Fruit fly (Drosophila melanogaster): ENCODE data around the gene CG7720.

Gene CG7720

DNA sequence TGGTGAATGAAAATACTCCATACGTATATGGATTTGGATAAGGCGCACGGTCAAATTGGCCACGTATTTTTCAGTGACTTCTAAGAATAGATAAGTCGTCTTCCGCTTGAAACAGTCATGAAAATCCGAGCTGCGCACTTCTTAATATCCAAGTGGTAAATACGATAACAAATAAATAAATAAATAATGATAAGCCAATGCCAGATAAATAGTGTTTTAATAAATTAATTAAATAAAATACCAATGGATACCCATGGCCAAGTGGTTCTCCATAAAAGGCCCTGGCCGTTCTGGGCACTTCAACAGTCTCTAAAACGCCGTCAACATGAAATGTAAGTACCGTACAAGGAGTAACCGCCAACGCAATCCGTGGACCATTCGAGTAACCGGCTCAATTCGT, 62.6 kb downstream of the CG7720 start, which contains the start of gene CG14302:
Gene CG14302, plus strand, starts transcription at position 301 of the 400 bp plus-strand sequence.
- no peak for TF ChIP-seq sage (GFP tag; optimal IDR thresholded peaks at IDR 0.05)
- no peak for TF ChIP-seq Vsx2 (GFP tag; optimal IDR thresholded peaks at IDR 0.05; ENCODE audit: partially characterized antibody)
- TF ChIP-seq dmrt93B (GFP tag; optimal IDR thresholded peaks at IDR 0.05) = no peak
- TF ChIP-seq jim (GFP tag; optimal IDR thresholded peaks at IDR 0.05) = no peak
- TF ChIP-seq pan (optimal IDR thresholded peaks at IDR 0.05) = no peak
- TF ChIP-seq Myc (optimal IDR thresholded peaks at IDR 0.05) = no peak
- TF ChIP-seq fru (GFP tag; optimal IDR thresholded peaks at IDR 0.05) = no peak
- TF ChIP-seq rgr (GFP tag; optimal IDR thresholded peaks at IDR 0.05) = no peak
- no peak for TF ChIP-seq CG32264 (GFP tag; optimal IDR thresholded peaks at IDR 0.05)
- TF ChIP-seq tai (GFP tag; optimal IDR thresholded peaks at IDR 0.05) = no peak
- no peak for TF ChIP-seq Dif (GFP tag; optimal IDR thresholded peaks at IDR 0.05; ENCODE audit: partially characterized antibody)
- no peak for TF ChIP-seq N (GFP tag; optimal IDR thresholded peaks at IDR 0.05)
- TF ChIP-seq foxo (GFP tag; optimal IDR thresholded peaks at IDR 0.05) = no peak
- no peak for TF ChIP-seq HLH106 (tag; optimal IDR thresholded peaks at IDR 0.05)
- no peak for TF ChIP-seq dsf (GFP tag; optimal IDR thresholded peaks at IDR 0.05; ENCODE audit: borderline replicate concordance)
- no peak for TF ChIP-seq Hnf4 (GFP tag; optimal IDR thresholded peaks at IDR 0.05)

dm6 chr3R:18731241-18731640, 63.7 kb downstream of the CG7720 start:
- TF ChIP-seq Myc (optimal IDR thresholded peaks at IDR 0.05) = peak; percentile 16
- no peak for TF ChIP-seq CrebA (GFP tag; optimal IDR thresholded peaks at IDR 0.05; ENCODE audit: borderline replicate concordance)

DNA sequence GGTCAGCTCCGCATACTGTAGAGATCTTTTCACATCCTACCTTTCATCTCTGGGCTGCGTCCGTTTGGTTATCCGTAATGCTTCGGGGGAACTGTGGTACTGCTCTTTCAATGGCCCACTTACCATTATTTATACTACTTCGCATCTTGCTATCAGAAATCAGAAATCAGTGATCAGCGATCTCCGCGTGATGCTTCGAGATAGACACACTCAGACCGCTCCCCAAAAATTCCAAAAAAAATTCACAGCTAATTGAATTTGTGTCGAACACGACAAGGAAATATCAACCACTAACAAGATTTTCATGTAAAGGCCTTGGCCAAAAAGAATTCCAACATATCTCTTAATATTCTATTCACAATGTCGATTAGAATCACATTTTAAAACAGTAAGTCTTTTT, 66.6 kb downstream of the CG7720 start, which contains the start of gene CG7715:
Gene CG7715, minus strand, starts transcription at position 101 of the 400 bp plus-strand sequence.
- TF ChIP-seq Dif (GFP tag; optimal IDR thresholded peaks at IDR 0.05; ENCODE audit: partially characterized antibody) (no peak), dl (GFP tag; optimal IDR thresholded peaks at IDR 0.05; ENCODE audit: insufficient read depth in 1 of 2, partially characterized antibody in 2 of 2) (no peak), Hnf4 (GFP tag; optimal IDR thresholded peaks at IDR 0.05) (no peak), Hr83 (GFP tag; optimal IDR thresholded peaks at IDR 0.05; ENCODE audit: poor library complexity, severe bottlenecking) (no peak), sv (GFP tag; optimal IDR thresholded peaks at IDR 0.05) (no peak), lola (GFP tag; optimal IDR thresholded peaks at IDR 0.05) (no peak), CG32264 (GFP tag; optimal IDR thresholded peaks at IDR 0.05) (no peak), brk (GFP tag; optimal IDR thresholded peaks at IDR 0.05) (no peak), Jra (GFP tag; optimal IDR thresholded peaks at IDR 0.05) (no peak), Abd-B (GFP tag; optimal IDR thresholded peaks at IDR 0.05) (no peak), woc (GFP tag; optimal IDR thresholded peaks at IDR 0.05) (no peak), sage (GFP tag; optimal IDR thresholded peaks at IDR 0.05) (no peak), rgr (GFP tag; optimal IDR thresholded peaks at IDR 0.05) (no peak), tai (GFP tag; optimal IDR thresholded peaks at IDR 0.05) (no peak), h (GFP tag; optimal IDR thresholded peaks at IDR 0.05) (no peak), N (GFP tag; optimal IDR thresholded peaks at IDR 0.05) (no peak), CG9705 (GFP tag; optimal IDR thresholded peaks at IDR 0.05) (no peak)

dm6 chr3R:18726334-18726733, 68.6 kb downstream of the CG7720 start, which contains the start of gene CG7714:
CG7714 (minus strand) TSS chr3R:18726434.
- no peak for TF ChIP-seq woc (GFP tag; optimal IDR thresholded peaks at IDR 0.05)
- no peak for TF ChIP-seq jim (GFP tag; optimal IDR thresholded peaks at IDR 0.05)
- TF ChIP-seq CrebA (GFP tag; optimal IDR thresholded peaks at IDR 0.05; ENCODE audit: borderline replicate concordance) = no peak
- no peak for TF ChIP-seq psq (GFP tag; optimal IDR thresholded peaks at IDR 0.05)
- no peak for TF ChIP-seq Dfd (GFP tag; optimal IDR thresholded peaks at IDR 0.05)

DNA sequence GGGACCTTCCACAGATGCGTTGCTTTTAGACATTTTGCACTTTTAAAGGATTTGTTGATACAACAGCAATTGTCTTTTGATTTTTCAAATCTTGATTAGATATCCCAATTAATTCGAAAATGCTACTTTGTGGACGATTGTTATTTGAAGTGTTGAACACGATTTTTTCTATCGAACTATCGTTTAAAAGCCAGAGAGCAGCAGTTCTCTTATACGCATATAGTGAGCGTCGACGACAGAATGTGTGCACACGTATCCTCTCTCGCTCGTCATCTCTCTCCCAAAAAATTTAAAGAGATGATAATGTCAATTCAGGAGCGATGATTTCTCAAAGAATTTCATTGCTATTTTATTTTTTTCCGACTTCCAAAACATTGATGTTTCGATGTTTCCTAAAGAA, 72.5 kb downstream of the CG7720 start, which contains the start of gene CG34283:
Gene CG34283, minus strand, starts transcription at position 101 of the 400 bp plus-strand sequence.
- no peak for TF ChIP-seq lola (GFP tag; optimal IDR thresholded peaks at IDR 0.05)
- no peak for TF ChIP-seq br (GFP tag; optimal IDR thresholded peaks at IDR 0.05)
- TF ChIP-seq Myc (optimal IDR thresholded peaks at IDR 0.05) = no peak
- TF ChIP-seq CG9705 (GFP tag; optimal IDR thresholded peaks at IDR 0.05) = no peak
- no peak for TF ChIP-seq Mio (GFP tag; optimal IDR thresholded peaks at IDR 0.05)
- no peak for TF ChIP-seq Hr83 (GFP tag; optimal IDR thresholded peaks at IDR 0.05; ENCODE audit: poor library complexity, severe bottlenecking)
- no peak for TF ChIP-seq brk (GFP tag; optimal IDR thresholded peaks at IDR 0.05)
- no peak for TF ChIP-seq Sp1 (GFP tag; optimal IDR thresholded peaks at IDR 0.05)
- TF ChIP-seq woc (GFP tag; optimal IDR thresholded peaks at IDR 0.05) = no peak
- no peak for TF ChIP-seq dmrt93B (GFP tag; optimal IDR thresholded peaks at IDR 0.05)
